Fruit fly (Drosophila melanogaster): ENCODE results near the gene CG9636.

The CG9636 gene

dm6 chr3R:8269740-8270139 is 26.1 kb upstream of the CG9636 start, which contains the start of gene CG9630 (continued):
- TF ChIP-seq CG7928 (GFP tag; optimal IDR thresholded peaks at IDR 0.05) (peak; percentile 13), Elba2 (GFP tag; optimal IDR thresholded peaks at IDR 0.05) (peak; percentile 79), lola (GFP tag; optimal IDR thresholded peaks at IDR 0.05) (no peak), NC2α (GFP tag; optimal IDR thresholded peaks at IDR 0.05) (no peak), pzg (GFP tag; optimal IDR thresholded peaks at IDR 0.05) (peak; percentile 97), Lhr (GFP tag; optimal IDR thresholded peaks at IDR 0.05) (peak; percentile 42), hbn (GFP tag; IDR thresholded peaks at IDR 0.05; ENCODE audit: partially characterized antibody) (peak; percentile 55; the same call in 1 of the 2 replicates), CG4617 (GFP tag; optimal IDR thresholded peaks at IDR 0.05; ENCODE audit: borderline replicate concordance) (peak; percentile 61), CG34422 (GFP tag; IDR thresholded peaks at IDR 0.05) (peak; percentile 20; the same call in 1 of the 3 replicates), MESR4 (GFP tag; optimal IDR thresholded peaks at IDR 0.05) (peak; percentile 77), CG18764 (GFP tag; optimal IDR thresholded peaks at IDR 0.05) (no peak), tio (GFP tag; optimal IDR thresholded peaks at IDR 0.05) (no peak), CG7372 (GFP tag; IDR thresholded peaks at IDR 0.05) (no peak), CG2202 (tag; optimal IDR thresholded peaks at IDR 0.05) (no peak), bbx (GFP tag; IDR thresholded peaks at IDR 0.05; ENCODE audit: partially characterized antibody) (peak; percentile 74), CG9797 (GFP tag; optimal IDR thresholded peaks at IDR 0.05) (peak; percentile 97), CG34224 (GFP tag; IDR thresholded peaks at IDR 0.05; ENCODE audit: partially characterized antibody) (peak; percentile 80), gfzf (GFP tag; optimal IDR thresholded peaks at IDR 0.05) (peak; percentile 69), Sin3A (optimal IDR thresholded peaks at IDR 0.05) (peak; percentile 56), CG11085 (GFP tag; IDR thresholded peaks at IDR 0.05) (no peak), knrl (GFP tag; IDR thresholded peaks at IDR 0.05; ENCODE audit: partially characterized antibody) (0 out of 3 replicates have a peak, but pooled peaks have one; percentile 44), Ets97D (GFP tag; optimal IDR thresholded peaks at IDR 0.05) (peak; percentile 79), crp (GFP tag; optimal IDR thresholded peaks at IDR 0.05) (peak in 1 of 2 experiments; percentile 77), HmgD (GFP tag; optimal IDR thresholded peaks at IDR 0.05) (peak; percentile 73), Mes4 (GFP tag; optimal IDR thresholded peaks at IDR 0.05) (no peak), CG2129 (GFP tag; IDR thresholded peaks at IDR 0.05; ENCODE audit: partially characterized antibody) (peak; percentile 47), Max (GFP tag; optimal IDR thresholded peaks at IDR 0.05) (peak; percentile 88), CG17829 (tag; optimal IDR thresholded peaks at IDR 0.05) (peak; percentile 48), CG15514 (GFP tag; optimal IDR thresholded peaks at IDR 0.05) (peak; percentile 87), tll (GFP tag; optimal IDR thresholded peaks at IDR 0.05) (peak in 1 of 2 experiments; percentile 32), dmrt11E (tag; optimal IDR thresholded peaks at IDR 0.05) (no peak), Doc3 (GFP tag; IDR thresholded peaks at IDR 0.05; ENCODE audit: partially characterized antibody) (peak; percentile 48; the same call in 2 of the 3 replicates), Opbp (GFP tag; IDR thresholded peaks at IDR 0.05; ENCODE audit: partially characterized antibody) (peak; percentile 74), CG7987 (GFP tag; optimal IDR thresholded peaks at IDR 0.05) (peak; percentile 47), Dll (GFP tag; IDR thresholded peaks at IDR 0.05; ENCODE audit: partially characterized antibody) (peak; percentile 70), CHES-1-like (GFP tag; optimal IDR thresholded peaks at IDR 0.05) (peak; percentile 36), run (tag; optimal IDR thresholded peaks at IDR 0.05) (peak; percentile 86), CG16813 (GFP tag; IDR thresholded peaks at IDR 0.05; ENCODE audit: partially characterized antibody) (peak; percentile 59; the same call in 1 of the 3 replicates), MBD-R2 (GFP tag; IDR thresholded peaks at IDR 0.05) (peak; percentile 88), CG1603 (tag; optimal IDR thresholded peaks at IDR 0.05) (peak; percentile 87), phol (tag; optimal IDR thresholded peaks at IDR 0.05) (peak; percentile 66), Stat92E (GFP tag; optimal IDR thresholded peaks at IDR 0.05) (peak in 1 of 3 experiments; percentile 45), CG14965 (GFP tag; optimal IDR thresholded peaks at IDR 0.05; ENCODE audit: borderline replicate concordance) (no peak), CG2116 (GFP tag; optimal IDR thresholded peaks at IDR 0.05) (peak; percentile 87), otp (GFP tag; IDR thresholded peaks at IDR 0.05) (no peak), Usf (GFP tag; optimal IDR thresholded peaks at IDR 0.05) (no peak), Sry-δ (GFP tag; optimal IDR thresholded peaks at IDR 0.05) (peak; percentile 75), Med (GFP tag) (peak; percentile 87)

Data from whole organism, embryonic.